Fruit fly (Drosophila melanogaster): ENCODE results near the gene Krn.

Krn gene

DNA sequence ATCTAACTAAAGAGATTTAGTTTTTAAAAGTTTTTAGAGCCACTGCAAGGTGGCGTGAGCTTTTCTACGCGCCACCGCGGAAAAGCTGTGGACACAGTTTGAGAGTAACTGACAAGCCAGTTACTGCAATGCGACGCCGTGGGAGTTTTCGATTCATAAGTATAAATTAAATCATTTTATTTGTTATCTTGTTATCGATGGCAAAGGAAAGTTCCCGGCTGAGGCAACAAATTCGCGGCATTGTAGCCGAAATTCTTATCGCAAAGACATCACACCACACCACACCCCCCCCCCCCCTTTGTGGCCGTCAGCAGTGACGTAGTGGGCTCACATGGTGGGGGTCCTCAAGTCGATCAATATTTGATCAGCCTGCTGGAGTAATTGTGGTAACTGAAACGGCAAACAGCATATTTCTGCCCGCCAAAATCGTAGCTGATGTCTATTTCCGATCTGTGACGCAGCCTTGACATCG, 1.8 kb upstream of the Krn start (continued):
- TF ChIP-seq Nf-YB (GFP tag; optimal IDR thresholded peaks at IDR 0.05): peak; percentile 17
- no peak for TF ChIP-seq CG16815 (GFP tag; optimal IDR thresholded peaks at IDR 0.05)
- no peak for TF ChIP-seq maf-S (GFP tag; optimal IDR thresholded peaks at IDR 0.05)
- TF ChIP-seq CG10274 (GFP tag; optimal IDR thresholded peaks at IDR 0.05): peak; percentile 33
- TF ChIP-seq lola (GFP tag; optimal IDR thresholded peaks at IDR 0.05): no peak
- TF ChIP-seq CG11085 (GFP tag; IDR thresholded peaks at IDR 0.05): no peak
- no peak for TF ChIP-seq CG2202 (tag; optimal IDR thresholded peaks at IDR 0.05)
- TF ChIP-seq gsb-n (tag; optimal IDR thresholded peaks at IDR 0.05): no peak
- TF ChIP-seq tgo (GFP tag; IDR thresholded peaks at IDR 0.05): no peak
- no peak for TF ChIP-seq YL-1 (GFP tag; optimal IDR thresholded peaks at IDR 0.05)
- no peak for TF ChIP-seq dan (GFP tag; IDR thresholded peaks at IDR 0.05)
- TF ChIP-seq Max (GFP tag; optimal IDR thresholded peaks at IDR 0.05): no peak
- no peak for TF ChIP-seq mld (GFP tag; IDR thresholded peaks at IDR 0.05; ENCODE audit: partially characterized antibody)
- TF ChIP-seq nerfin-1 (tag; optimal IDR thresholded peaks at IDR 0.05): peak; percentile 23
- TF ChIP-seq CG15011 (GFP tag; optimal IDR thresholded peaks at IDR 0.05): peak; percentile 19
- TF ChIP-seq sima (GFP tag; optimal IDR thresholded peaks at IDR 0.05): no peak
- no peak for TF ChIP-seq org-1 (GFP tag; optimal IDR thresholded peaks at IDR 0.05)
- peak; percentile 76 for TF ChIP-seq CG34376 (GFP tag; optimal IDR thresholded peaks at IDR 0.05)
- TF ChIP-seq CG32772 (GFP tag; IDR thresholded peaks at IDR 0.05): no peak
- TF ChIP-seq bab2 (GFP tag; optimal IDR thresholded peaks at IDR 0.05): peak; percentile 2
- TF ChIP-seq CG5180 (GFP tag; optimal IDR thresholded peaks at IDR 0.05): peak; percentile 51
- TF ChIP-seq schlank (tag; optimal IDR thresholded peaks at IDR 0.05): peak; percentile 22
- no peak for TF ChIP-seq Side (GFP tag; optimal IDR thresholded peaks at IDR 0.05)
- peak; percentile 37; the same call in 1 of the 2 replicates for TF ChIP-seq sob (GFP tag; IDR thresholded peaks at IDR 0.05)
- TF ChIP-seq CG8290 (GFP tag; optimal IDR thresholded peaks at IDR 0.05): no peak
- TF ChIP-seq CG8290 (tag; optimal IDR thresholded peaks at IDR 0.05): peak in 1 of 2 experiments; percentile 82
- TF ChIP-seq Ets65A (GFP tag): peak; percentile 63
- TF ChIP-seq pnt (GFP tag; optimal IDR thresholded peaks at IDR 0.05): no peak
- no peak for TF ChIP-seq pb (GFP tag; optimal IDR thresholded peaks at IDR 0.05)
- TF ChIP-seq scrt (GFP tag; optimal IDR thresholded peaks at IDR 0.05): peak; percentile 42
- no peak for TF ChIP-seq slou (GFP tag; optimal IDR thresholded peaks at IDR 0.05)
- peak; percentile 37 for TF ChIP-seq CG10147 (GFP tag; optimal IDR thresholded peaks at IDR 0.05)
- TF ChIP-seq nmo (GFP tag; optimal IDR thresholded peaks at IDR 0.05): peak; percentile 1
- no peak for TF ChIP-seq CG9609 (GFP tag; optimal IDR thresholded peaks at IDR 0.05)
- no peak for TF ChIP-seq CG42726 (GFP tag; IDR thresholded peaks at IDR 0.05; ENCODE audit: partially characterized antibody)
- peak; percentile 15 for TF ChIP-seq fd3F (GFP tag; optimal IDR thresholded peaks at IDR 0.05)
- TF ChIP-seq wor (GFP tag; IDR thresholded peaks at IDR 0.05): no peak
- no peak for TF ChIP-seq Doc3 (GFP tag; IDR thresholded peaks at IDR 0.05; ENCODE audit: partially characterized antibody)
- peak; percentile 60 for TF ChIP-seq CG7987 (GFP tag; optimal IDR thresholded peaks at IDR 0.05)
- 0 out of 2 replicates have a peak, but pooled peaks have one; percentile 20 for TF ChIP-seq slbo (GFP tag; IDR thresholded peaks at IDR 0.05)
- TF ChIP-seq ci (GFP tag; IDR thresholded peaks at IDR 0.05): peak; percentile 74; the same call in 2 of the 3 replicates
- no peak for TF ChIP-seq Rx (GFP tag; IDR thresholded peaks at IDR 0.05)
- TF ChIP-seq Asciz (GFP tag; optimal IDR thresholded peaks at IDR 0.05): peak; percentile 58
- no peak for TF ChIP-seq jumu (GFP tag; optimal IDR thresholded peaks at IDR 0.05)
- TF ChIP-seq zen2 (GFP tag; IDR thresholded peaks at IDR 0.05; ENCODE audit: partially characterized antibody): no peak
- no peak for TF ChIP-seq H15 (GFP tag; IDR thresholded peaks at IDR 0.05)
- TF ChIP-seq br (optimal IDR thresholded peaks at IDR 0.05): no peak
- no peak for TF ChIP-seq CG2712 (tag; optimal IDR thresholded peaks at IDR 0.05)
- TF ChIP-seq Camta (GFP tag; optimal IDR thresholded peaks at IDR 0.05): no peak
- TF ChIP-seq trh (GFP tag; optimal IDR thresholded peaks at IDR 0.05): no peak
- no peak for TF ChIP-seq CG7786 (GFP tag; optimal IDR thresholded peaks at IDR 0.05)
- TF ChIP-seq grn (GFP tag; optimal IDR thresholded peaks at IDR 0.05): peak; percentile 52

Data from whole organism, embryonic.